Worm (Caenorhabditis elegans) whole organism, L3 larva: ENCODE measurements around the gene dmsr-4.

Experiments
- R02D3.7 ChIP-seq: fragments of 150-350 bp; optimal IDR thresholded peaks from 2 replicates; lab custom pipeline; 2014; ENCODE audit warnings: missing biosample characterization, missing genetic modification characterization
- ZK546.5 ChIP-seq: sonication (generic microtip); optimal IDR thresholded peaks from 2 replicates; lab custom pipeline; 2017; ENCODE audit warnings: missing biosample characterization, missing genetic modification characterization
- aly-2 ChIP-seq: fragments of 150-350 bp; optimal IDR thresholded peaks from 2 replicates; lab custom pipeline; 2014; ENCODE audit warnings: missing biosample characterization, missing genetic modification characterization
- ama-1 ChIP-seq: fragments of 150-350 bp; optimal IDR thresholded peaks from 2 replicates; lab custom pipeline; 2018
- ceh-16 ChIP-seq: sonication (generic microtip); optimal IDR thresholded peaks from 2 replicates; lab custom pipeline; 2017; ENCODE audit warnings: missing biosample characterization, missing genetic modification characterization
- ceh-28 ChIP-seq: fragments of 150-350 bp; optimal IDR thresholded peaks from 2 replicates; lab custom pipeline; 2014; ENCODE audit warnings: missing biosample characterization, missing genetic modification reagents, missing genetic modification characterization
- ceh-82 ChIP-seq: fragments of 150-350 bp; optimal IDR thresholded peaks from 2 replicates; lab custom pipeline; 2014; ENCODE audit warnings: missing biosample characterization, missing genetic modification characterization
- ceh-9 ChIP-seq: sonication (generic microtip); optimal IDR thresholded peaks from 2 replicates; lab custom pipeline; 2018; ENCODE audit warnings: missing biosample characterization, missing genetic modification characterization
- egl-5 ChIP-seq: fragments of 150-350 bp; optimal IDR thresholded peaks from 2 replicates; lab custom pipeline; 2017; ENCODE audit warnings: missing biosample characterization, missing genetic modification reagents, missing genetic modification characterization, inconsistent platforms
- elt-1 ChIP-seq: fragments of 150-350 bp; optimal IDR thresholded peaks from 2 replicates; lab custom pipeline; 2014; ENCODE audit warnings: missing biosample characterization, missing genetic modification characterization
- elt-2 ChIP-seq: sonication (generic microtip); optimal IDR thresholded peaks from 2 replicates; lab custom pipeline; 2016; ENCODE audit warnings: missing genetic modification reagents, mild to moderate bottlenecking, missing genetic modification characterization, missing compliant biosample characterization
- eor-1 ChIP-seq, 2 experiments: fragments of 150-350 bp; optimal IDR thresholded peaks; 2 replicates each; lab custom pipeline; 2014 to 2018; ENCODE audit warnings: missing biosample characterization in 2 of 2, missing genetic modification characterization in 2 of 2
- fkh-2 ChIP-seq: fragments of 150-350 bp; optimal IDR thresholded peaks from 2 replicates; lab custom pipeline; 2014; ENCODE audit warnings: missing biosample characterization, missing genetic modification reagents, missing genetic modification characterization
- fos-1 ChIP-seq: fragments of 150-350 bp; optimal IDR thresholded peaks from 2 replicates; lab custom pipeline; 2014; ENCODE audit warnings: missing biosample characterization, missing genetic modification characterization
- hmg-11 ChIP-seq: sonication (generic microtip); optimal IDR thresholded peaks from 2 replicates; lab custom pipeline; 2016; ENCODE audit warnings: missing genetic modification characterization, missing compliant biosample characterization
- jun-1 ChIP-seq: fragments of 150-350 bp; optimal IDR thresholded peaks from 2 replicates; lab custom pipeline; 2014; ENCODE audit warnings: missing biosample characterization, missing genetic modification reagents, missing genetic modification characterization
- lin-15B ChIP-seq: fragments of 150-350 bp; optimal IDR thresholded peaks from 2 replicates; lab custom pipeline; 2014; ENCODE audit warnings: missing biosample characterization, missing genetic modification characterization
- lin-39 ChIP-seq: fragments of 150-350 bp; optimal IDR thresholded peaks from 2 replicates; lab custom pipeline; 2018; ENCODE audit warnings: missing biosample characterization, missing genetic modification reagents, missing genetic modification characterization
- lsy-12 ChIP-seq: sonication (generic microtip); optimal IDR thresholded peaks from 2 replicates; lab custom pipeline; 2016; ENCODE audit warnings: mild to moderate bottlenecking, missing genetic modification characterization, missing compliant biosample characterization
- mdl-1 ChIP-seq: fragments of 150-350 bp; optimal IDR thresholded peaks from 2 replicates; lab custom pipeline; 2014; ENCODE audit warnings: missing biosample characterization, missing genetic modification characterization
- mml-1 ChIP-seq: fragments of 150-350 bp; sonication (generic microtip); optimal IDR thresholded peaks from 3 replicates; lab custom pipeline; 2014; ENCODE audit warnings: missing biosample characterization, missing genetic modification characterization
- nfya-1 ChIP-seq: sonication (generic microtip); optimal IDR thresholded peaks from 2 replicates; lab custom pipeline; 2017; ENCODE audit warnings: missing genetic modification characterization, mild to moderate bottlenecking, missing compliant biosample characterization, antibody characterized with exemption, moderate library complexity; ENCODE audit not compliant: insufficient read depth
- nhr-11 ChIP-seq: fragments of 150-350 bp; optimal IDR thresholded peaks from 2 replicates; lab custom pipeline; 2014; ENCODE audit warnings: missing biosample characterization, missing genetic modification characterization
- nhr-23 ChIP-seq: fragments of 150-350 bp; optimal IDR thresholded peaks from 2 replicates; lab custom pipeline; 2014; ENCODE audit warnings: missing biosample characterization, missing genetic modification reagents, missing genetic modification characterization
- nhr-237 ChIP-seq: fragments of 150-350 bp; optimal IDR thresholded peaks from 2 replicates; lab custom pipeline; 2014; ENCODE audit warnings: missing biosample characterization, missing genetic modification characterization
- nhr-25 ChIP-seq: sonication (generic microtip); optimal IDR thresholded peaks from 2 replicates; lab custom pipeline; 2017; ENCODE audit warnings: missing biosample characterization, missing genetic modification characterization
- nhr-28 ChIP-seq: fragments of 150-350 bp; optimal IDR thresholded peaks from 2 replicates; lab custom pipeline; 2014; ENCODE audit warnings: missing biosample characterization, missing genetic modification characterization
- nhr-43 ChIP-seq: sonication (generic microtip); optimal IDR thresholded peaks from 2 replicates; lab custom pipeline; 2016; ENCODE audit warnings: mild to moderate bottlenecking, missing genetic modification characterization, missing compliant biosample characterization; ENCODE audit not compliant: poor library complexity, severe bottlenecking
- nhr-67 ChIP-seq: fragments of 150-350 bp; optimal IDR thresholded peaks from 2 replicates; lab custom pipeline; 2014; ENCODE audit warnings: missing biosample characterization, missing genetic modification characterization
- pha-4 ChIP-seq: fragments of 150-350 bp; optimal IDR thresholded peaks from 2 replicates; lab custom pipeline; 2014; ENCODE audit warnings: missing biosample characterization, missing genetic modification reagents, missing genetic modification characterization
- pqm-1 ChIP-seq: fragments of 150-350 bp; optimal IDR thresholded peaks from 2 replicates; lab custom pipeline; 2017; ENCODE audit warnings: missing biosample characterization, missing genetic modification characterization, inconsistent platforms
- sea-2 ChIP-seq: fragments of 150-350 bp; sonication (generic microtip); optimal IDR thresholded peaks from 4 replicates; lab custom pipeline; 2014; ENCODE audit warnings: missing biosample characterization, missing genetic modification reagents, missing genetic modification characterization
- tbx-2 ChIP-seq: sonication (generic microtip); optimal IDR thresholded peaks from 2 replicates; lab custom pipeline; 2016; ENCODE audit warnings: mild to moderate bottlenecking, missing genetic modification characterization, missing compliant biosample characterization
- unc-39 ChIP-seq: sonication (generic microtip); optimal IDR thresholded peaks from 4 replicates; lab custom pipeline; 2017; ENCODE audit warnings: missing biosample characterization, missing genetic modification characterization
- unc-62 ChIP-seq: fragments of 150-350 bp; sonication (generic microtip); optimal IDR thresholded peaks from 4 replicates; lab custom pipeline; 2014; ENCODE audit warnings: missing biosample characterization, missing genetic modification reagents, missing genetic modification characterization
- zag-1 ChIP-seq: fragments of 150-350 bp; optimal IDR thresholded peaks from 2 replicates; lab custom pipeline; 2014; ENCODE audit warnings: missing biosample characterization, missing genetic modification characterization
- ztf-11 ChIP-seq: fragments of 150-350 bp; optimal IDR thresholded peaks from 2 replicates; lab custom pipeline; 2014; ENCODE audit warnings: missing biosample characterization, missing genetic modification characterization

The dmsr-4 gene

ce11 chrII:388533-388932, 31.7 kb upstream of the dmsr-4 start, which contains the start of gene nstp-4:
nstp-4 (plus strand) TSS chrII:388833.
- TF ChIP-seq jun-1 (no peak), R02D3.7 (tag; lab: Kevin White, UChicago) (no peak), nhr-25 (tag; lab: Kevin White, UChicago) (no peak), mdl-1 (no peak), elt-1 (tag; lab: Kevin White, UChicago) (no peak), mml-1 (tag; lab: Kevin White, UChicago) (no peak), nhr-28 (tag; lab: Kevin White, UChicago) (no peak), lsy-12 (tag; lab: Kevin White, UChicago) (no peak), eor-1 (tag; optimal IDR thresholded peaks at IDR 0.05; lab: Kevin White, UChicago) (no peak), ama-1 (lab: Kevin White, UChicago) (no peak), egl-5 (tag; lab: Kevin White, UChicago) (no peak), nfya-1 (no peak), tbx-2 (tag; lab: Kevin White, UChicago) (no peak), ceh-16 (tag; lab: Kevin White, UChicago) (no peak), elt-2 (tag; lab: Kevin White, UChicago) (no peak), nhr-11 (no peak)

ce11 chrII:387844-388355, 31.0 kb upstream of the dmsr-4 start:
- no peak for TF ChIP-seq zag-1 (tag; lab: Kevin White, UChicago)
- TF ChIP-seq elt-2 (tag; lab: Kevin White, UChicago): peak; percentile 12

- no peak for TF ChIP-seq ceh-16 (tag; lab: Kevin White, UChicago)
- TF ChIP-seq nhr-23: peak; percentile 25
- peak; percentile 45 for TF ChIP-seq hmg-11
- peak; percentile 53 for TF ChIP-seq nfya-1
- peak; percentile 65 for TF ChIP-seq lin-15B (tag; lab: Kevin White, UChicago)
Observed at ce11 chrII:385957-386356, 29.1 kb upstream of the dmsr-4 start, which contains the start of gene C03H5.3. C03H5.3 (plus strand) TSS chrII:386088.

- TF ChIP-seq tbx-2 (tag; lab: Kevin White, UChicago) (no peak), nhr-43 (no peak), lsy-12 (tag; lab: Kevin White, UChicago) (no peak), unc-39 (no peak), ZK546.5 (no peak)
- TF ChIP-seq, all 47 proteins: peak for 0
Observed at ce11 chrII:385258-385657, 28.4 kb upstream of the dmsr-4 start, which contains the start of gene C03H5.5. C03H5.5 (minus strand) TSS chrII:385358.

ce11 chrII:379935-380334, 23.1 kb upstream of the dmsr-4 start, which contains the start of gene C03H5.7:
C03H5.7 (plus strand) TSS chrII:380235.
- TF ChIP-seq unc-62: no peak
- no peak for TF ChIP-seq fkh-2 (tag; lab: Kevin White, UChicago)
- no peak for TF ChIP-seq R02D3.7 (tag; lab: Kevin White, UChicago)
- TF ChIP-seq lsy-12 (tag; lab: Kevin White, UChicago): no peak
- no peak for TF ChIP-seq nfya-1
- no peak for TF ChIP-seq lin-39 (tag; lab: Kevin White, UChicago)
- TF ChIP-seq pha-4 (tag; lab: Kevin White, UChicago): no peak
- no peak for TF ChIP-seq ceh-28
- TF ChIP-seq aly-2 (tag; lab: Kevin White, UChicago): no peak
- no peak for TF ChIP-seq ceh-9 (tag; lab: Kevin White, UChicago)
- TF ChIP-seq ceh-82 (tag; lab: Kevin White, UChicago): no peak
- no peak for TF ChIP-seq fos-1 (tag; lab: Kevin White, UChicago)

- TF ChIP-seq R02D3.7 (tag; lab: Kevin White, UChicago) (no peak), fos-1 (tag; lab: Kevin White, UChicago) (no peak), pha-4 (tag; lab: Kevin White, UChicago) (no peak), sea-2 (no peak), ZK546.5 (no peak), ama-1 (lab: Kevin White, UChicago) (no peak), lin-39 (tag; lab: Kevin White, UChicago) (no peak), nhr-237 (tag; lab: Kevin White, UChicago) (no peak), nhr-23 (no peak), nhr-67 (tag; lab: Kevin White, UChicago) (no peak), eor-1 (tag; optimal IDR thresholded peaks at IDR 0.05; lab: Kevin White, UChicago) (no peak), nhr-25 (tag; lab: Kevin White, UChicago) (no peak), pqm-1 (tag; lab: Kevin White, UChicago) (no peak), nhr-28 (tag; lab: Kevin White, UChicago) (no peak), ceh-82 (tag; lab: Kevin White, UChicago) (no peak), tbx-2 (tag; lab: Kevin White, UChicago) (no peak), ztf-11 (tag; lab: Kevin White, UChicago) (no peak), nhr-11 (no peak), lsy-12 (tag; lab: Kevin White, UChicago) (no peak), aly-2 (tag; lab: Kevin White, UChicago) (no peak)
Observed at ce11 chrII:378351-378750, 21.5 kb upstream of the dmsr-4 start, which contains the start of gene C03H5.9. C03H5.9 (plus strand) TSS chrII:378651.
